Worm (Caenorhabditis elegans) whole organism, L2 larva: ENCODE measurements around the gene gap-1.

Source experiments
- elt-3 ChIP-seq: sonication (generic microtip); optimal IDR thresholded peaks from 2 replicates; lab custom pipeline; 2017; ENCODE audit warnings: missing biosample characterization, missing genetic modification characterization
- zag-1 ChIP-seq: fragments of 150-350 bp; optimal IDR thresholded peaks from 2 replicates; lab custom pipeline; 2014; ENCODE audit warnings: missing biosample characterization, missing genetic modification characterization

- TF ChIP-seq zag-1 (tag; lab: Kevin White, UChicago), result no peak
- TF ChIP-seq elt-3 (tag; lab: Kevin White, UChicago), result no peak
Measured at ce11 chrX:2177731-2178326, 14.5 kb upstream of the gap-1 start.
